Fruit fly (Drosophila melanogaster) whole organism, embryonic: ENCODE measurements around the gene Klp64D.

Source experiments
- Asciz ChIP-seq: fragments of 200-800 bp; sonication (Bioruptor generic); optimal IDR thresholded peaks from 2 replicates; lab custom pipeline; 2017; ENCODE audit warnings: missing biosample characterization, mild to moderate bottlenecking, missing genetic modification characterization, missing genetic modification reagents
- Blimp-1 ChIP-seq: fragments of 200-800 bp; sonication (Bioruptor generic); optimal IDR thresholded peaks from 3 replicates; lab custom pipeline; 2018; ENCODE audit warnings: missing biosample characterization, missing genetic modification characterization, mild to moderate bottlenecking, moderate library complexity, missing genetic modification reagents
- CG11504 ChIP-seq: fragments of 200-800 bp; sonication (Bioruptor generic); optimal IDR thresholded peaks from 3 replicates; lab custom pipeline; 2019; ENCODE audit warnings: missing biosample characterization, mild to moderate bottlenecking, missing genetic modification characterization, moderate library complexity
- CG14050 ChIP-seq: fragments of 200-800 bp; sonication (Bioruptor generic); IDR thresholded peaks from 3 replicates; pipeline ENCODE4 v1.3.6; 2022; ENCODE audit warnings: missing biosample characterization, missing genetic modification characterization
- CG1529 ChIP-seq: fragments of 200-800 bp; sonication (Bioruptor generic); optimal IDR thresholded peaks from 3 replicates; lab custom pipeline; 2018; ENCODE audit warnings: missing biosample characterization, missing genetic modification characterization
- CG17359 ChIP-seq: fragments of 200-800 bp; sonication (Bioruptor generic); optimal IDR thresholded peaks from 3 replicates; lab custom pipeline; 2018; ENCODE audit warnings: missing biosample characterization, mild to moderate bottlenecking, missing genetic modification characterization, moderate library complexity
- CG17829 ChIP-seq: fragments of 200-800 bp; optimal IDR thresholded peaks from 2 replicates; lab custom pipeline; 2019; ENCODE audit warnings: missing biosample characterization, mild to moderate bottlenecking, missing genetic modification characterization, moderate library complexity
- CG18476 ChIP-seq: fragments of 200-800 bp; sonication (Bioruptor generic); optimal IDR thresholded peaks from 2 replicates; lab custom pipeline; 2016; ENCODE audit warnings: missing biosample characterization, mild to moderate bottlenecking, missing genetic modification characterization
- CG2120 ChIP-seq: fragments of 200-800 bp; sonication (Bioruptor generic); optimal IDR thresholded peaks from 3 replicates; lab custom pipeline; 2016; ENCODE audit warnings: missing biosample characterization, missing genetic modification characterization
- CG31365 ChIP-seq: fragments of 200-800 bp; sonication (Bioruptor generic); optimal IDR thresholded peaks from 2 replicates; lab custom pipeline; 2018; ENCODE audit warnings: missing biosample characterization, mild to moderate bottlenecking, missing genetic modification characterization
- CG4360 ChIP-seq: fragments of 200-800 bp; sonication (Bioruptor generic); IDR thresholded peaks from 2 replicates; pipeline ENCODE4 v1.3.6; 2022; ENCODE audit warnings: missing biosample characterization, missing genetic modification characterization
- CG6175 ChIP-seq: fragments of 200-800 bp; sonication (Bioruptor generic); IDR thresholded peaks from 3 replicates; pipeline ENCODE4 v1.3.6; 2022; ENCODE audit warnings: missing biosample characterization, missing genetic modification characterization
- CG6854 ChIP-seq: fragments of 200-800 bp; sonication (Bioruptor generic); optimal IDR thresholded peaks from 3 replicates; lab custom pipeline; 2017; ENCODE audit warnings: missing biosample characterization, mild to moderate bottlenecking, missing genetic modification characterization
- CG7928 ChIP-seq: fragments of 200-800 bp; sonication (Bioruptor generic); optimal IDR thresholded peaks from 2 replicates; lab custom pipeline; 2017; ENCODE audit warnings: missing biosample characterization, mild to moderate bottlenecking, missing genetic modification characterization
- CTCF ChIP-seq: fragments of 200-800 bp; sonication (Bioruptor generic); optimal IDR thresholded peaks from 2 replicates; lab custom pipeline; 2017; ENCODE audit warnings: missing biosample characterization, mild to moderate bottlenecking, missing genetic modification characterization, moderate library complexity
- Dip3 ChIP-seq: fragments of 200-800 bp; sonication (Bioruptor generic); optimal IDR thresholded peaks from 3 replicates; lab custom pipeline; 2016; ENCODE audit warnings: missing biosample characterization, missing genetic modification characterization
- HLH54F ChIP-seq: fragments of 200-800 bp; sonication (Bioruptor generic); optimal IDR thresholded peaks from 3 replicates; lab custom pipeline; 2016; ENCODE audit warnings: missing biosample characterization, missing genetic modification characterization
- Hey ChIP-seq: fragments of 200-800 bp; sonication (Bioruptor generic); optimal IDR thresholded peaks from 3 replicates; lab custom pipeline; 2018; ENCODE audit warnings: missing biosample characterization, mild to moderate bottlenecking, missing genetic modification characterization
- Hr78 ChIP-seq, 2 experiments: fragments of 200-800 bp in 1 of 2; fragments of >200 bp in 1 of 2; sonication (Bioruptor generic) in 1 of 2; optimal IDR thresholded peaks; 2 replicates each; lab custom pipeline; 2017 to 2019; ENCODE audit warnings: missing biosample characterization in 2 of 2, missing genetic modification characterization in 2 of 2, mild to moderate bottlenecking in 1 of 2, moderate library complexity in 1 of 2
- Med ChIP-seq: fragments of 200-800 bp; sonication (Bioruptor generic); peaks from one replicate; lab custom pipeline; 2016; ENCODE audit warnings: missing biosample characterization, missing genetic modification characterization, mild to moderate bottlenecking, inconsistent platforms, moderate library complexity
- Nf-YB ChIP-seq: fragments of 200-800 bp; sonication (Bioruptor generic); optimal IDR thresholded peaks from 3 replicates; lab custom pipeline; 2019; ENCODE audit warnings: missing biosample characterization, mild to moderate bottlenecking, missing genetic modification characterization, moderate library complexity
- Nf-YC ChIP-seq: fragments of 200-800 bp; optimal IDR thresholded peaks from 3 replicates; lab custom pipeline; 2019; ENCODE audit warnings: missing biosample characterization, mild to moderate bottlenecking, missing genetic modification characterization, moderate library complexity
- Opbp ChIP-seq: fragments of 200-800 bp; sonication (Bioruptor generic); IDR thresholded peaks from 3 replicates; pipeline ENCODE4 v1.3.6; 2022; ENCODE audit warnings: missing biosample characterization, missing genetic modification characterization; ENCODE audit not compliant: partially characterized antibody
- Side ChIP-seq: fragments of 200-800 bp; sonication (Bioruptor generic); optimal IDR thresholded peaks from 2 replicates; lab custom pipeline; 2016; ENCODE audit warnings: missing biosample characterization, missing genetic modification characterization
- abd-A ChIP-seq: fragments of 200-800 bp; sonication (Bioruptor generic); optimal IDR thresholded peaks from 3 replicates; lab custom pipeline; 2019; ENCODE audit warnings: missing biosample characterization, mild to moderate bottlenecking, missing genetic modification characterization, moderate library complexity
- ato ChIP-seq: fragments of 200-800 bp; sonication (Bioruptor generic); IDR thresholded peaks from 2 replicates; pipeline ENCODE4 v1.3.6; 2022; ENCODE audit warnings: missing biosample characterization, missing genetic modification characterization; ENCODE audit not compliant: partially characterized antibody
- bcd ChIP-seq: fragments of 200-800 bp; sonication (Bioruptor generic); optimal IDR thresholded peaks from 2 replicates; lab custom pipeline; 2017; ENCODE audit warnings: missing biosample characterization, mild to moderate bottlenecking, missing genetic modification characterization
- cg ChIP-seq: fragments of 200-800 bp; sonication (Bioruptor generic); optimal IDR thresholded peaks from 3 replicates; lab custom pipeline; 2019; ENCODE audit warnings: missing biosample characterization, mild to moderate bottlenecking, missing genetic modification characterization, moderate library complexity
- dmrt11E ChIP-seq: fragments of 200-800 bp; sonication (Bioruptor generic); optimal IDR thresholded peaks from 3 replicates; lab custom pipeline; 2018; ENCODE audit warnings: missing biosample characterization, mild to moderate bottlenecking, missing genetic modification characterization, moderate library complexity
- dmrt99B ChIP-seq: fragments of 200-800 bp; sonication (Bioruptor generic); optimal IDR thresholded peaks from 2 replicates; lab custom pipeline; 2018; ENCODE audit warnings: missing biosample characterization, mild to moderate bottlenecking, missing genetic modification characterization, moderate library complexity
- ems ChIP-seq: fragments of 200-800 bp; sonication (Bioruptor generic); optimal IDR thresholded peaks from 3 replicates; lab custom pipeline; 2016; ENCODE audit warnings: missing biosample characterization, missing genetic modification characterization
- ewg ChIP-seq: fragments of 200-800 bp; sonication (Bioruptor generic); optimal IDR thresholded peaks from 3 replicates; lab custom pipeline; 2017; ENCODE audit warnings: mild to moderate bottlenecking, missing biosample characterization, missing genetic modification reagents, missing genetic modification characterization
- exex ChIP-seq: fragments of 200-800 bp; sonication (Bioruptor generic); optimal IDR thresholded peaks from 4 replicates; lab custom pipeline; 2018; ENCODE audit warnings: missing biosample characterization, mild to moderate bottlenecking, missing genetic modification characterization, moderate library complexity
- gro ChIP-seq: fragments of 200-800 bp; sonication (Bioruptor generic); optimal IDR thresholded peaks from 2 replicates; lab custom pipeline; 2016; ENCODE audit warnings: missing biosample characterization, missing genetic modification characterization
- lbe ChIP-seq: fragments of 200-800 bp; sonication (Bioruptor generic); optimal IDR thresholded peaks from 2 replicates; lab custom pipeline; 2016; ENCODE audit warnings: missing biosample characterization, mild to moderate bottlenecking, missing genetic modification characterization
- lilli ChIP-seq: fragments of 200-800 bp; sonication (Bioruptor generic); optimal IDR thresholded peaks from 3 replicates; lab custom pipeline; 2016; ENCODE audit warnings: missing biosample characterization, missing genetic modification characterization
- mld ChIP-seq: fragments of 200-800 bp; sonication (Bioruptor generic); IDR thresholded peaks from 3 replicates; pipeline ENCODE4 v1.3.6; 2022; ENCODE audit warnings: missing biosample characterization, missing genetic modification characterization; ENCODE audit not compliant: partially characterized antibody
- nmo ChIP-seq: fragments of 200-800 bp; sonication (Bioruptor generic); optimal IDR thresholded peaks from 2 replicates; lab custom pipeline; 2018; ENCODE audit warnings: missing biosample characterization, mild to moderate bottlenecking, missing genetic modification characterization, moderate library complexity
- pita ChIP-seq: fragments of 200-800 bp; sonication (Bioruptor generic); optimal IDR thresholded peaks from 2 replicates; lab custom pipeline; 2017; ENCODE audit warnings: missing biosample characterization, mild to moderate bottlenecking, missing genetic modification characterization
- repo ChIP-seq: fragments of 200-800 bp; sonication (Bioruptor generic); optimal IDR thresholded peaks from 2 replicates; lab custom pipeline; 2016; ENCODE audit warnings: missing biosample characterization, missing genetic modification characterization
- row ChIP-seq: fragments of 200-800 bp; sonication (Bioruptor generic); IDR thresholded peaks from 3 replicates; pipeline ENCODE4 v1.3.6; 2022; ENCODE audit warnings: missing biosample characterization, missing genetic modification characterization
- sd ChIP-seq: fragments of 200-800 bp; sonication (Bioruptor generic); optimal IDR thresholded peaks from 3 replicates; lab custom pipeline; 2018; ENCODE audit warnings: missing biosample characterization, mild to moderate bottlenecking, missing genetic modification characterization, moderate library complexity
- sens ChIP-seq: fragments of 200-800 bp; sonication (Bioruptor generic); peaks from one replicate; lab custom pipeline; 2016; ENCODE audit warnings: missing biosample characterization, missing genetic modification characterization
- tin ChIP-seq: fragments of 200-800 bp; sonication (Bioruptor generic); optimal IDR thresholded peaks from 3 replicates; lab custom pipeline; 2016; ENCODE audit warnings: missing biosample characterization, missing genetic modification characterization
- tio ChIP-seq: fragments of 200-800 bp; sonication (Bioruptor generic); optimal IDR thresholded peaks from 2 replicates; lab custom pipeline; 2017; ENCODE audit warnings: missing biosample characterization, missing genetic modification characterization, inconsistent platforms
- vnd ChIP-seq: fragments of 200-800 bp; sonication (Bioruptor generic); IDR thresholded peaks from 3 replicates; pipeline ENCODE4 v1.3.6; 2022; ENCODE audit warnings: missing biosample characterization, missing genetic modification characterization; ENCODE audit not compliant: partially characterized antibody
- vvl ChIP-seq: fragments of 200-800 bp; sonication (Bioruptor generic); IDR thresholded peaks from 2 replicates; pipeline ENCODE4 v1.3.6; 2022; ENCODE audit warnings: missing biosample characterization, missing genetic modification characterization

Klp64D gene

dm6 chr3L:5348987-5349386 is 10.2 kb downstream of the Klp64D start (continued):
- TF ChIP-seq Nf-YC (tag; lab: Kevin White, UChicago) (no peak), repo (GFP tag; lab: Kevin White, UChicago) (no peak), CG11504 (tag; lab: Kevin White, UChicago) (no peak), CG31365 (tag; lab: Kevin White, UChicago) (no peak), tio (GFP tag; lab: Kevin White, UChicago) (no peak), CG14050 (GFP tag; lab: Robert Waterston, UW) (no peak), Med (peak; percentile 45), dmrt99B (tag; lab: Kevin White, UChicago) (no peak), Dip3 (GFP tag; lab: Kevin White, UChicago) (no peak), ewg (GFP tag; lab: Kevin White, UChicago) (no peak)

dm6 chr3L:5342909-5343710 is 16.1 kb downstream of the Klp64D start:
- TF ChIP-seq CTCF: peak; percentile 66
- no peak for TF ChIP-seq CG6175
- TF ChIP-seq Asciz: no peak
- TF ChIP-seq sd (tag; lab: Kevin White, UChicago): peak; percentile 19
- TF ChIP-seq abd-A (tag; lab: Kevin White, UChicago): peak; percentile 37
- TF ChIP-seq Side: no peak
- peak in 1 of 2 experiments; percentile 0 for TF ChIP-seq Hr78 (GFP tag; optimal IDR thresholded peaks at IDR 0.05; lab: Kevin White, UChicago)
- TF ChIP-seq pita: peak; percentile 4
- TF ChIP-seq Nf-YB: peak; percentile 91
- TF ChIP-seq exex: peak; percentile 43
- peak; percentile 60 for TF ChIP-seq vvl (GFP tag; lab: Robert Waterston, UW)
- no peak for TF ChIP-seq CG4360
- TF ChIP-seq sens (GFP tag; lab: Kevin White, UChicago): peak; percentile 20
- peak; percentile 91 for TF ChIP-seq Nf-YC (tag; lab: Kevin White, UChicago)
- no peak for TF ChIP-seq bcd (GFP tag; lab: Kevin White, UChicago)
- TF ChIP-seq, all 482 proteins: peak for 10

- TF ChIP-seq Hey (tag; lab: Kevin White, UChicago): no peak
- peak; percentile 44; the same call in 1 of the 3 replicates for TF ChIP-seq Opbp
- no peak for TF ChIP-seq Blimp-1 (GFP tag; lab: Kevin White, UChicago)
- no peak for TF ChIP-seq row (GFP tag; lab: Robert Waterston, UW)
- TF ChIP-seq gro: no peak
- no peak for TF ChIP-seq CG2120 (GFP tag; lab: Kevin White, UChicago)
- no peak for TF ChIP-seq HLH54F (GFP tag; lab: Kevin White, UChicago)
- peak; percentile 69 for TF ChIP-seq mld (GFP tag; lab: Robert Waterston, UW)
- TF ChIP-seq lilli (GFP tag; lab: Kevin White, UChicago): no peak
- no peak for TF ChIP-seq CG6854 (GFP tag; lab: Kevin White, UChicago)
- TF ChIP-seq cg (GFP tag; lab: Kevin White, UChicago): no peak
- no peak for TF ChIP-seq nmo
- TF ChIP-seq lbe (GFP tag; lab: Kevin White, UChicago): no peak
- TF ChIP-seq CG18476 (GFP tag; lab: Kevin White, UChicago): no peak
- TF ChIP-seq CG17359 (tag; lab: Kevin White, UChicago): no peak
- TF ChIP-seq ato (GFP tag; lab: Robert Waterston, UW): peak; percentile 63
- no peak for TF ChIP-seq CG1529 (GFP tag; lab: Kevin White, UChicago)
- TF ChIP-seq tin (GFP tag; lab: Kevin White, UChicago): no peak
- no peak for TF ChIP-seq dmrt11E (tag; lab: Kevin White, UChicago)
- TF ChIP-seq CG7928 (GFP tag; lab: Kevin White, UChicago): no peak
- no peak for TF ChIP-seq CG17829
- no peak for TF ChIP-seq ems
- TF ChIP-seq vnd (GFP tag; lab: Robert Waterston, UW): peak; percentile 47; the same call in 2 of the 3 replicates
Measured at dm6 chr3L:5341770-5342318, 17.3 kb downstream of the Klp64D start.
